Worm (Caenorhabditis elegans) whole organism, mixed stage, embryonic: ENCODE measurements around the gene cyp-32B1.

ENCODE experiments used
- nhr-28 ChIP-seq: fragments of 150-350 bp; optimal IDR thresholded peaks from 2 replicates; lab custom pipeline; 2014; ENCODE audit warnings: missing biosample characterization, missing genetic modification characterization
- nhr-76 ChIP-seq: sonication (generic microtip); optimal IDR thresholded peaks from 2 replicates; lab custom pipeline; 2017; ENCODE audit warnings: missing biosample characterization, missing genetic modification characterization

DNA sequence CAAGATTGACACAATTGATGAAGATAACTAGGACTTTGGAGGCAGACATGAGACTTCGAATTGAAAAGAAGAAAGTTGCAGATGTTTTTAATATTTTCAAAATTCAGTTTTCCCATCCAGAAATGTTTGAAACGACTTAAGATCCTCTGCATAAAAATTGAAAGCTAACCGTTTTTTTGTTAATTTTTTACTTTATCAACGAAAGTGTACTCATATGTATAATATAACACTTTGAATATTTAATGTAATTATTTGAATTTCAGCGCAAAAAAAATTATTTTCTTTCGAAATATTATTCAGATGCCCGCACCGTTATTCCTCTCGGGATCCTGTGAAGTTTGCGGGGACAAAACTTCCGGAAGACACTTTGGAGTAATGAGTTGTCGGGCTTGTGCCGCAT is 25.7 kb upstream of the cyp-32B1 start, which contains the start of gene nhr-18:
- no peak for TF ChIP-seq nhr-76 (tag; lab: Kevin White, UChicago)
- TF ChIP-seq nhr-28 (tag; lab: Kevin White, UChicago): no peak
